Fruit fly (Drosophila melanogaster) whole organism, embryonic: ENCODE results near the gene Prp3.

ENCODE experiments used
- Ada2b ChIP-seq: fragments of 200-800 bp; sonication (Bioruptor generic); IDR thresholded peaks from 2 replicates; pipeline ENCODE4 v1.3.6; 2022; ENCODE audit warnings: missing biosample characterization, missing genetic modification characterization
- Adf1 ChIP-seq: fragments of 200-800 bp; sonication (Bioruptor generic); IDR thresholded peaks from 2 replicates; pipeline ENCODE4 v1.3.6; 2022; ENCODE audit warnings: missing biosample characterization, missing genetic modification characterization
- Antp ChIP-seq: fragments of 200-800 bp; sonication (Bioruptor generic); optimal IDR thresholded peaks from 3 replicates; lab custom pipeline; 2016; ENCODE audit warnings: missing biosample characterization, missing genetic modification characterization
- BtbVII ChIP-seq: fragments of 200-800 bp; sonication (Bioruptor generic); optimal IDR thresholded peaks from 3 replicates; lab custom pipeline; 2017; ENCODE audit warnings: missing biosample characterization, mild to moderate bottlenecking, missing genetic modification characterization
- Bteb2 ChIP-seq: fragments of 200-800 bp; sonication (Bioruptor generic); optimal IDR thresholded peaks from 2 replicates; lab custom pipeline; 2016; ENCODE audit warnings: missing biosample characterization, missing genetic modification characterization
- CG10321 ChIP-seq: fragments of 200-800 bp; sonication (Bioruptor generic); IDR thresholded peaks from 2 replicates; pipeline ENCODE4 v1.3.6; 2022; ENCODE audit warnings: missing biosample characterization, missing genetic modification characterization
- CG10979 ChIP-seq: fragments of 200-800 bp; sonication (Bioruptor generic); optimal IDR thresholded peaks from 2 replicates; lab custom pipeline; 2018; ENCODE audit warnings: missing biosample characterization, mild to moderate bottlenecking, missing genetic modification characterization, moderate library complexity
- CG11247 ChIP-seq: fragments of 200-800 bp; sonication (Bioruptor generic); IDR thresholded peaks from 2 replicates; pipeline ENCODE4 v1.3.6; 2022; ENCODE audit warnings: missing biosample characterization, missing genetic modification characterization
- CG12769 ChIP-seq: fragments of 200-800 bp; sonication (Bioruptor generic); optimal IDR thresholded peaks from 2 replicates; lab custom pipeline; 2019; ENCODE audit warnings: missing biosample characterization, mild to moderate bottlenecking, missing genetic modification characterization, moderate library complexity
- CG14710 ChIP-seq: fragments of 200-800 bp; sonication (Bioruptor generic); optimal IDR thresholded peaks from 3 replicates; lab custom pipeline; 2019; ENCODE audit warnings: missing biosample characterization, mild to moderate bottlenecking, missing genetic modification characterization, moderate library complexity
- CG17802 ChIP-seq: fragments of 200-800 bp; sonication (Bioruptor generic); optimal IDR thresholded peaks from 2 replicates; lab custom pipeline; 2018; ENCODE audit warnings: missing biosample characterization, mild to moderate bottlenecking, missing genetic modification characterization, moderate library complexity
- CG30020 ChIP-seq: fragments of 200-800 bp; optimal IDR thresholded peaks from 2 replicates; lab custom pipeline; 2019; ENCODE audit warnings: missing biosample characterization, mild to moderate bottlenecking, missing genetic modification characterization, moderate library complexity
- CG42726 ChIP-seq: fragments of 200-800 bp; sonication (Bioruptor generic); IDR thresholded peaks from 2 replicates; pipeline ENCODE4 v1.3.6; 2022; ENCODE audit warnings: missing biosample characterization, missing genetic modification characterization; ENCODE audit not compliant: partially characterized antibody
- CG6254 ChIP-seq: fragments of 200-800 bp; sonication (Bioruptor generic); optimal IDR thresholded peaks from 3 replicates; lab custom pipeline; 2017; ENCODE audit warnings: mild to moderate bottlenecking, missing biosample characterization, missing genetic modification reagents, missing genetic modification characterization
- CG7928 ChIP-seq: fragments of 200-800 bp; sonication (Bioruptor generic); optimal IDR thresholded peaks from 2 replicates; lab custom pipeline; 2017; ENCODE audit warnings: missing biosample characterization, mild to moderate bottlenecking, missing genetic modification characterization
- CG7987 ChIP-seq: fragments of 200-800 bp; sonication (Bioruptor generic); optimal IDR thresholded peaks from 2 replicates; lab custom pipeline; 2018; ENCODE audit warnings: missing biosample characterization, mild to moderate bottlenecking, missing genetic modification characterization, moderate library complexity
- CG8359 ChIP-seq: fragments of 200-800 bp; sonication (Bioruptor generic); optimal IDR thresholded peaks from 2 replicates; lab custom pipeline; 2017; ENCODE audit warnings: missing biosample characterization, mild to moderate bottlenecking, missing genetic modification characterization, borderline replicate concordance
- CG9727 ChIP-seq: fragments of 200-800 bp; sonication (Bioruptor generic); optimal IDR thresholded peaks from 3 replicates; lab custom pipeline; 2017; ENCODE audit warnings: missing biosample characterization, mild to moderate bottlenecking, missing genetic modification characterization
- CG9876 ChIP-seq: fragments of 200-800 bp; sonication (Bioruptor generic); optimal IDR thresholded peaks from 2 replicates; lab custom pipeline; 2016; ENCODE audit warnings: missing biosample characterization, missing genetic modification characterization
- CG9932 ChIP-seq: fragments of 200-800 bp; sonication (Bioruptor generic); IDR thresholded peaks from 2 replicates; pipeline ENCODE4 v1.3.6; 2022; ENCODE audit warnings: missing biosample characterization, missing genetic modification characterization
- Elba2 ChIP-seq: fragments of 200-800 bp; sonication (Bioruptor generic); optimal IDR thresholded peaks from 3 replicates; lab custom pipeline; 2016; ENCODE audit warnings: missing biosample characterization, missing genetic modification characterization
- Fer1 ChIP-seq: fragments of 200-800 bp; sonication (Bioruptor generic); optimal IDR thresholded peaks from 2 replicates; lab custom pipeline; 2017; ENCODE audit warnings: missing biosample characterization, mild to moderate bottlenecking, missing genetic modification characterization
- Gug ChIP-seq: fragments of 200-800 bp; sonication (Bioruptor generic); IDR thresholded peaks from 4 replicates; pipeline ENCODE4 v1.3.6; 2022; ENCODE audit warnings: missing biosample characterization, missing genetic modification characterization
- H2.0 ChIP-seq: fragments of 200-800 bp; sonication (Bioruptor generic); IDR thresholded peaks from 2 replicates; pipeline ENCODE4 v1.3.6; 2022; ENCODE audit warnings: missing biosample characterization, missing genetic modification characterization
- Hr39 ChIP-seq: fragments of >200 bp; optimal IDR thresholded peaks from 2 replicates; lab custom pipeline; 2017
- Lhr ChIP-seq: fragments of 200-800 bp; sonication (Bioruptor generic); optimal IDR thresholded peaks from 3 replicates; lab custom pipeline; 2017; ENCODE audit warnings: mild to moderate bottlenecking, missing biosample characterization, missing genetic modification reagents, missing genetic modification characterization
- NfI ChIP-seq: fragments of 200-800 bp; sonication (Bioruptor generic); optimal IDR thresholded peaks from 3 replicates; lab custom pipeline; 2018; ENCODE audit warnings: missing biosample characterization, mild to moderate bottlenecking, missing genetic modification characterization, moderate library complexity
- Xrp1 ChIP-seq: fragments of 200-800 bp; sonication (Bioruptor generic); IDR thresholded peaks from 2 replicates; pipeline ENCODE4 v1.3.6; 2022; ENCODE audit warnings: missing biosample characterization, missing genetic modification characterization
- caup ChIP-seq: fragments of 200-800 bp; sonication (Bioruptor generic); optimal IDR thresholded peaks from 3 replicates; lab custom pipeline; 2017; ENCODE audit warnings: missing biosample characterization, mild to moderate bottlenecking, missing genetic modification characterization, moderate library complexity; ENCODE audit not compliant: severe bottlenecking
- cg ChIP-seq: fragments of 200-800 bp; sonication (Bioruptor generic); optimal IDR thresholded peaks from 3 replicates; lab custom pipeline; 2019; ENCODE audit warnings: missing biosample characterization, mild to moderate bottlenecking, missing genetic modification characterization, moderate library complexity
- chinmo ChIP-seq: fragments of 200-800 bp; sonication (Bioruptor generic); IDR thresholded peaks from 4 replicates; pipeline ENCODE4 v1.3.6; 2022; ENCODE audit warnings: missing biosample characterization, missing genetic modification characterization; ENCODE audit not compliant: partially characterized antibody
- disco-r ChIP-seq: fragments of 200-800 bp; sonication (Bioruptor generic); optimal IDR thresholded peaks from 2 replicates; lab custom pipeline; 2016; ENCODE audit warnings: missing biosample characterization, missing genetic modification characterization
- emc ChIP-seq: fragments of 200-800 bp; sonication (Bioruptor generic); optimal IDR thresholded peaks from 2 replicates; lab custom pipeline; 2016; ENCODE audit warnings: missing biosample characterization, missing genetic modification characterization
- ems ChIP-seq: fragments of 200-800 bp; sonication (Bioruptor generic); optimal IDR thresholded peaks from 3 replicates; lab custom pipeline; 2016; ENCODE audit warnings: missing biosample characterization, missing genetic modification characterization
- ftz-f1 ChIP-seq: fragments of 200-800 bp; sonication (Bioruptor generic); optimal IDR thresholded peaks from 2 replicates; lab custom pipeline; 2016; ENCODE audit warnings: missing biosample characterization, missing genetic modification characterization
- grau ChIP-seq: fragments of 200-800 bp; optimal IDR thresholded peaks from 3 replicates; lab custom pipeline; 2019; ENCODE audit warnings: missing biosample characterization, mild to moderate bottlenecking, missing genetic modification characterization, moderate library complexity
- gsb-n ChIP-seq: fragments of 200-800 bp; sonication (Bioruptor generic); optimal IDR thresholded peaks from 3 replicates; lab custom pipeline; 2018; ENCODE audit warnings: missing biosample characterization, mild to moderate bottlenecking, missing genetic modification characterization
- gt ChIP-seq: fragments of 200-800 bp; sonication (Bioruptor generic); IDR thresholded peaks from 2 replicates; pipeline ENCODE4 v1.3.6; 2022; ENCODE audit warnings: missing biosample characterization, missing genetic modification characterization
- her ChIP-seq: fragments of 200-800 bp; sonication (Bioruptor generic); optimal IDR thresholded peaks from 2 replicates; lab custom pipeline; 2016; ENCODE audit warnings: missing biosample characterization, missing genetic modification characterization
- jigr1 ChIP-seq: fragments of 200-800 bp; sonication (Bioruptor generic); IDR thresholded peaks from 3 replicates; pipeline ENCODE4 v1.3.6; 2022; ENCODE audit warnings: missing biosample characterization, missing genetic modification characterization
- lbe ChIP-seq: fragments of 200-800 bp; sonication (Bioruptor generic); optimal IDR thresholded peaks from 2 replicates; lab custom pipeline; 2016; ENCODE audit warnings: missing biosample characterization, mild to moderate bottlenecking, missing genetic modification characterization
- lilli ChIP-seq: fragments of 200-800 bp; sonication (Bioruptor generic); optimal IDR thresholded peaks from 3 replicates; lab custom pipeline; 2016; ENCODE audit warnings: missing biosample characterization, missing genetic modification characterization
- lmd ChIP-seq: fragments of 200-800 bp; sonication (Bioruptor generic); IDR thresholded peaks from 2 replicates; pipeline ENCODE4 v1.3.6; 2022; ENCODE audit warnings: missing biosample characterization, missing genetic modification characterization
- lola ChIP-seq, 3 experiments: fragments of >200 bp in 2 of 3; fragments of 200-800 bp in 1 of 3; sonication (Bioruptor generic) in 1 of 3; optimal IDR thresholded peaks; 2 replicates each; lab custom pipeline; 2017 to 2019; ENCODE audit warnings: missing biosample characterization in 3 of 3, missing genetic modification characterization in 3 of 3, mild to moderate bottlenecking in 1 of 3, moderate library complexity in 1 of 3
- mld ChIP-seq: fragments of 200-800 bp; sonication (Bioruptor generic); IDR thresholded peaks from 3 replicates; pipeline ENCODE4 v1.3.6; 2022; ENCODE audit warnings: missing biosample characterization, missing genetic modification characterization; ENCODE audit not compliant: partially characterized antibody
- shn ChIP-seq: fragments of 200-800 bp; sonication (Bioruptor generic); optimal IDR thresholded peaks from 3 replicates; lab custom pipeline; 2016; ENCODE audit warnings: missing biosample characterization, missing genetic modification characterization
- so ChIP-seq: fragments of 200-800 bp; sonication (Bioruptor generic); IDR thresholded peaks from 3 replicates; pipeline ENCODE4 v1.3.6; 2022; ENCODE audit warnings: missing biosample characterization, missing genetic modification characterization
- tio ChIP-seq: fragments of 200-800 bp; sonication (Bioruptor generic); optimal IDR thresholded peaks from 2 replicates; lab custom pipeline; 2017; ENCODE audit warnings: missing biosample characterization, missing genetic modification characterization, inconsistent platforms
- toy ChIP-seq: fragments of 200-800 bp; sonication (Bioruptor generic); IDR thresholded peaks from 2 replicates; pipeline ENCODE4 v1.3.6; 2022; ENCODE audit warnings: missing biosample characterization, missing genetic modification characterization
- yki ChIP-seq: fragments of >200 bp; optimal IDR thresholded peaks from 3 replicates; lab custom pipeline; 2018
- zfh1 ChIP-seq: fragments of 200-800 bp; sonication (Bioruptor generic); IDR thresholded peaks from 3 replicates; pipeline ENCODE4 v1.3.6; 2022; ENCODE audit warnings: missing biosample characterization, missing genetic modification characterization

The Prp3 gene

DNA sequence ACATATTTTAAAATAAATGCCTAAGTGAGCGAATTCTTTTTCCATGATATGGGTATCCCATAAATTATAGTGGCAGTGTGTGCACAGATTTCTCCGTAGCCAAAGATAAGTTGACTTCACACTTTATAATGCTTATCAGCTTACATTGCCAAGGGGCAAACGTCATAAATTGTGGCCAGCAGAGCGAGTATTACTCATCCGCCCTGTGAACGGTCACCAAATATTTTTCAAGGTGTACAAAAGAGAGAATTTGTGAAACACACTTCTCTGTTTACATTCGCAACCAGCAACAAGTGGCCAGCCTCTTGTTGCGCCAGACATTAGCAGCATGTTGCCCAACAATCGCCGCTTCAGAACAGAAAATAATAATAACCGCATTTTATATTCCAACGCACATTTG is 22.8 kb downstream of the Prp3 start (continued):
- TF ChIP-seq CG42726 (no peak), CG11247 (no peak), ftz-f1 (GFP tag; lab: Kevin White, UChicago) (no peak), BtbVII (peak; percentile 77), CG14710 (peak; percentile 8), CG6254 (GFP tag; lab: Kevin White, UChicago) (peak; percentile 52), CG9876 (no peak), CG10321 (GFP tag; lab: Robert Waterston, UW) (no peak), caup (GFP tag; lab: Kevin White, UChicago) (peak; percentile 68), yki (lab: Kevin White, UChicago) (no peak), Gug (GFP tag; lab: Robert Waterston, UW) (no peak), lola (GFP tag; optimal IDR thresholded peaks at IDR 0.05; lab: Kevin White, UChicago) (no peak), CG8359 (GFP tag; lab: Kevin White, UChicago) (peak; percentile 67)

DNA sequence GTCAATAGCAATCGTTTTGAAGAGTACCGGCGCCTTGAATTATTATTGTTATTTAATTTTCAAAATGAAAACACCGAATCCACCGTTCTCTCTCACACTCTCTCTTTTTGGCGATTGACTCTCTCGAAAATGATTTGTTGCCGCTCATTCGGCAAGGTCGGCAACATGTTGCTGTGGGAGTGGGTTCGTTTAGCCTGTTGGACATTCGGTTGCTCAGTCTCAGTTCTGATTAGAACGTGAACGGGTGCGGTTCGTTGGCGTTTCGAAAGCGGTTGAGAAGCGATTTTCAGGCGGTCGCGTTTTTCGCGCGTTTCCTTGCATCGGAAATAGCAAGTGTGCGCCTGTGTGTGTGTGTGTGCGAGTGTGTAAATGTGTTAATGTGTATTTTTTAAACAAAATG is 28.9 kb downstream of the Prp3 start, which contains the start of gene Ac76E:
TSS of gene Ac76E (plus strand) at position 264 of the 400 bp plus-strand sequence.
- no peak for TF ChIP-seq gsb-n (tag; lab: Kevin White, UChicago)
- TF ChIP-seq Ada2b = no peak
- peak; percentile 1 for TF ChIP-seq CG7987
- no peak for TF ChIP-seq gt (GFP tag; lab: Robert Waterston, UW)
- no peak for TF ChIP-seq lmd (GFP tag; lab: Robert Waterston, UW)
- TF ChIP-seq chinmo (GFP tag; lab: Robert Waterston, UW) = peak; percentile 94
- TF ChIP-seq Lhr (GFP tag; lab: Kevin White, UChicago) = no peak
- no peak for TF ChIP-seq disco-r (GFP tag; lab: Kevin White, UChicago)
- TF ChIP-seq CG17802 = no peak
- TF ChIP-seq Elba2 = peak; percentile 77
- TF ChIP-seq CG9932 (GFP tag; lab: Robert Waterston, UW) = peak; percentile 16; the same call in 1 of the 2 replicates
- TF ChIP-seq lola (GFP tag; optimal IDR thresholded peaks at IDR 0.05; lab: Kevin White, UChicago) = no peak
- no peak for TF ChIP-seq CG10979 (tag; lab: Kevin White, UChicago)
- TF ChIP-seq CG12769 (tag; lab: Kevin White, UChicago) = peak; percentile 65
- TF ChIP-seq Antp = no peak
- TF ChIP-seq toy (GFP tag; lab: Robert Waterston, UW) = no peak
- peak; percentile 43; the same call in 1 of the 2 replicates for TF ChIP-seq Adf1 (GFP tag; lab: Robert Waterston, UW)
- TF ChIP-seq zfh1 (GFP tag; lab: Robert Waterston, UW) = no peak
- TF ChIP-seq shn (GFP tag; lab: Kevin White, UChicago) = no peak
- TF ChIP-seq CG30020 (tag; lab: Kevin White, UChicago) = no peak
- no peak for TF ChIP-seq Xrp1 (GFP tag; lab: Robert Waterston, UW)
- no peak for TF ChIP-seq CG7928
- peak; percentile 93 for TF ChIP-seq ftz-f1 (GFP tag; lab: Kevin White, UChicago)
- no peak for TF ChIP-seq H2.0 (GFP tag; lab: Robert Waterston, UW)
- TF ChIP-seq emc (GFP tag; lab: Kevin White, UChicago) = no peak
- no peak for TF ChIP-seq so (GFP tag; lab: Robert Waterston, UW)
- peak; percentile 17 for TF ChIP-seq lilli (GFP tag; lab: Kevin White, UChicago)
- TF ChIP-seq Fer1 (GFP tag; lab: Kevin White, UChicago) = peak; percentile 40
- peak; percentile 37 for TF ChIP-seq cg (GFP tag; lab: Kevin White, UChicago)
- TF ChIP-seq CG10321 (GFP tag; lab: Robert Waterston, UW) = no peak
- TF ChIP-seq tio (GFP tag; lab: Kevin White, UChicago) = no peak
- TF ChIP-seq NfI = peak; percentile 13
- TF ChIP-seq her (GFP tag; lab: Kevin White, UChicago) = no peak
- no peak for TF ChIP-seq Hr39 (lab: Kevin White, UChicago)
- no peak for TF ChIP-seq mld
- TF ChIP-seq lbe (GFP tag; lab: Kevin White, UChicago) = no peak
- no peak for TF ChIP-seq grau (tag; lab: Kevin White, UChicago)
- TF ChIP-seq Bteb2 (GFP tag; lab: Kevin White, UChicago) = no peak
- TF ChIP-seq CG9727 = no peak
- TF ChIP-seq jigr1 (GFP tag; lab: Robert Waterston, UW) = no peak
- TF ChIP-seq ems (GFP tag; lab: Kevin White, UChicago) = no peak
